Fruit fly (Drosophila melanogaster): Measurements from ENCODE around the gene CG5068.

CG5068 gene

dm6 chr3L:9013745-9014144, 27.2 kb downstream of the CG5068 start:
- TF ChIP-seq lz (GFP tag; optimal IDR thresholded peaks at IDR 0.05) (no peak), Sox15 (GFP tag; optimal IDR thresholded peaks at IDR 0.05) (no peak), Smox (GFP tag; optimal IDR thresholded peaks at IDR 0.05) (no peak), dac (GFP tag; optimal IDR thresholded peaks at IDR 0.05) (no peak), spab (GFP tag; optimal IDR thresholded peaks at IDR 0.05) (no peak), OdsH (GFP tag; optimal IDR thresholded peaks at IDR 0.05) (no peak), CG9139 (GFP tag; optimal IDR thresholded peaks at IDR 0.05) (no peak), topi (GFP tag; optimal IDR thresholded peaks at IDR 0.05) (no peak), vri (GFP tag; optimal IDR thresholded peaks at IDR 0.05) (no peak), fd59A (GFP tag; optimal IDR thresholded peaks at IDR 0.05) (no peak), Met (GFP tag; optimal IDR thresholded peaks at IDR 0.05) (no peak), CG34406 (GFP tag; optimal IDR thresholded peaks at IDR 0.05) (no peak), eg (GFP tag; IDR thresholded peaks at IDR 0.05) (no peak), cyc (GFP tag; optimal IDR thresholded peaks at IDR 0.05) (no peak), Eip78C (GFP tag) (no peak)

- TF ChIP-seq Lpt (GFP tag; optimal IDR thresholded peaks at IDR 0.05) (no peak), Gug (GFP tag; IDR thresholded peaks at IDR 0.05) (no peak), Sox102F (GFP tag; optimal IDR thresholded peaks at IDR 0.05) (no peak)
Measured at dm6 chr3L:9017414-9017813, 30.9 kb downstream of the CG5068 start.

DNA sequence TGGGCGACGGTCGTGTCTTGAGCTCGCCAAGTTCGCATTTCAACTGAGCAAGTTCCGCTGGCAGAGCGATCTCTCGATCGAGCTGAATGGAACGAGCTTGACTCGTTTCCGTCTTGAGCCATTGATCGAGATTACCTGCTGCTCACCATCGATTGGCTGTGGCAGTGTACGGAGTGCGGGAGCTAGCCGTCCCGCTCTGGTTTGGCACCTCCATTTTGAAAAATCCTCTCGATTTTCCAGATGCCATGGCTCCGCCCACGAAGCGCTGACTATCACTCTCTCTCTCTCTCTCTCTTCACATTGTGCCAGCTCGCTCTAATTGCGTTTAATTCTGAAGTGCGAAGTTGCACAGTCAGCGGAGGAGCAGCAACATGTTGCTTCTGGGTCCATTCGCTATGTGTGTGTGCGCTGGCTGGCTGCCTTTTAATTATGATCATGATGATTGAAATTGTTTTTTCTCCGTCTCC, 32.7 kb downstream of the CG5068 start, which contains the start of gene Doc2:
Doc2 (minus strand) TSS at position 51 of the 467 bp plus-strand sequence.
- TF ChIP-seq CG6808 (GFP tag; optimal IDR thresholded peaks at IDR 0.05) (no peak), CG8319 (GFP tag; optimal IDR thresholded peaks at IDR 0.05) (no peak), Smox (GFP tag; optimal IDR thresholded peaks at IDR 0.05) (no peak), CG16779 (tag; optimal IDR thresholded peaks at IDR 0.05) (no peak), fd85E (GFP tag; optimal IDR thresholded peaks at IDR 0.05) (no peak), fkh (GFP tag; optimal IDR thresholded peaks at IDR 0.05) (peak; percentile 24)

dm6 chr3L:9020436-9021370, 34.2 kb downstream of the CG5068 start:
- TF ChIP-seq CG10631 (GFP tag; optimal IDR thresholded peaks at IDR 0.05) (peak; percentile 8), fkh (GFP tag; optimal IDR thresholded peaks at IDR 0.05) (peak; percentile 41), Ets96B (tag; optimal IDR thresholded peaks at IDR 0.05) (no peak)

dm6 chr3L:9023627-9024026, 37.1 kb downstream of the CG5068 start:
- peak; percentile 60 for TF ChIP-seq Hr39 (GFP tag; optimal IDR thresholded peaks at IDR 0.05)
- TF ChIP-seq svp (GFP tag) = peak; percentile 66
- peak; percentile 41 for TF ChIP-seq Met (GFP tag; optimal IDR thresholded peaks at IDR 0.05)
- no peak for TF ChIP-seq fd85E (GFP tag; optimal IDR thresholded peaks at IDR 0.05)
- TF ChIP-seq Ets21C (GFP tag; optimal IDR thresholded peaks at IDR 0.05) = peak; percentile 2
- TF ChIP-seq vri (GFP tag; optimal IDR thresholded peaks at IDR 0.05) = no peak
- peak; percentile 9 for TF ChIP-seq OdsH (GFP tag; optimal IDR thresholded peaks at IDR 0.05)
- TF ChIP-seq CG6163 (GFP tag; IDR thresholded peaks at IDR 0.05) = peak; percentile 54; the same call in 1 of the 3 replicates
- TF ChIP-seq CG31627 (GFP tag; optimal IDR thresholded peaks at IDR 0.05) = peak; percentile 41
- peak; percentile 16 for TF ChIP-seq acj6 (GFP tag; optimal IDR thresholded peaks at IDR 0.05)
- peak; percentile 34 for TF ChIP-seq Sox102F (GFP tag; optimal IDR thresholded peaks at IDR 0.05)
- TF ChIP-seq CG8319 (GFP tag; optimal IDR thresholded peaks at IDR 0.05) = no peak
- TF ChIP-seq Eip78C (GFP tag) = no peak
- peak; percentile 9 for TF ChIP-seq achi (GFP tag; optimal IDR thresholded peaks at IDR 0.05)
- TF ChIP-seq esn (GFP tag; optimal IDR thresholded peaks at IDR 0.05) = peak; percentile 41
- peak; percentile 19 for TF ChIP-seq Smox (GFP tag; optimal IDR thresholded peaks at IDR 0.05)

Data from whole organism, prepupa.